Fruit fly (Drosophila melanogaster): Measurements from ENCODE around the gene mAChR-C.

mAChR-C gene

dm6 chrX:6863289-6863938, 30.9 kb upstream of the mAChR-C start, which contains the start of gene CG43736:
Gene CG43736, plus strand, starts transcription at chrX:6863888.
- no peak for TF ChIP-seq Myc (optimal IDR thresholded peaks at IDR 0.05)
- TF ChIP-seq Sin3A (optimal IDR thresholded peaks at IDR 0.05): no peak
- no peak for TF ChIP-seq ttk (optimal IDR thresholded peaks at IDR 0.05)
- TF ChIP-seq insv (optimal IDR thresholded peaks at IDR 0.05): no peak
- no peak for TF ChIP-seq psq (optimal IDR thresholded peaks at IDR 0.05)
- TF ChIP-seq h (optimal IDR thresholded peaks at IDR 0.05): no peak

dm6 chrX:6862521-6863288, 30.2 kb upstream of the mAChR-C start:
- no peak for TF ChIP-seq ttk (optimal IDR thresholded peaks at IDR 0.05)
- TF ChIP-seq psq (optimal IDR thresholded peaks at IDR 0.05): peak; percentile 52

- TF ChIP-seq Myc (optimal IDR thresholded peaks at IDR 0.05) (no peak), psq (optimal IDR thresholded peaks at IDR 0.05) (no peak), Sin3A (optimal IDR thresholded peaks at IDR 0.05) (no peak), ttk (optimal IDR thresholded peaks at IDR 0.05) (no peak), h (optimal IDR thresholded peaks at IDR 0.05) (no peak), insv (optimal IDR thresholded peaks at IDR 0.05) (no peak)
Observed at dm6 chrX:6861523-6862077, 29.1 kb upstream of the mAChR-C start.

dm6 chrX:6860413-6861089, 28.1 kb upstream of the mAChR-C start:
- TF ChIP-seq insv (optimal IDR thresholded peaks at IDR 0.05) (no peak), h (optimal IDR thresholded peaks at IDR 0.05) (no peak), psq (optimal IDR thresholded peaks at IDR 0.05) (no peak), Myc (optimal IDR thresholded peaks at IDR 0.05) (no peak), Sin3A (optimal IDR thresholded peaks at IDR 0.05) (no peak), ttk (optimal IDR thresholded peaks at IDR 0.05) (no peak)

dm6 chrX:6859756-6860412, 27.4 kb upstream of the mAChR-C start:
- TF ChIP-seq Sin3A (optimal IDR thresholded peaks at IDR 0.05): no peak
- no peak for TF ChIP-seq insv (optimal IDR thresholded peaks at IDR 0.05)
- no peak for TF ChIP-seq psq (optimal IDR thresholded peaks at IDR 0.05)
- no peak for TF ChIP-seq Myc (optimal IDR thresholded peaks at IDR 0.05)
- TF ChIP-seq h (optimal IDR thresholded peaks at IDR 0.05): no peak
- no peak for TF ChIP-seq ttk (optimal IDR thresholded peaks at IDR 0.05)

- TF ChIP-seq insv (optimal IDR thresholded peaks at IDR 0.05) (no peak), psq (optimal IDR thresholded peaks at IDR 0.05) (peak; percentile 69), Myc (optimal IDR thresholded peaks at IDR 0.05) (no peak), h (optimal IDR thresholded peaks at IDR 0.05) (no peak)
Observed at dm6 chrX:6859245-6859644, 26.8 kb upstream of the mAChR-C start.

dm6 chrX:6857693-6858092, 25.2 kb upstream of the mAChR-C start:
- TF ChIP-seq h (optimal IDR thresholded peaks at IDR 0.05) (no peak), Myc (optimal IDR thresholded peaks at IDR 0.05) (no peak), psq (optimal IDR thresholded peaks at IDR 0.05) (no peak), insv (optimal IDR thresholded peaks at IDR 0.05) (no peak), ttk (optimal IDR thresholded peaks at IDR 0.05) (no peak), Sin3A (optimal IDR thresholded peaks at IDR 0.05) (no peak)

dm6 chrX:6857269-6857668, 24.8 kb upstream of the mAChR-C start:
- TF ChIP-seq ttk (optimal IDR thresholded peaks at IDR 0.05) (no peak), h (optimal IDR thresholded peaks at IDR 0.05) (no peak)

- TF ChIP-seq h (optimal IDR thresholded peaks at IDR 0.05) (no peak), Sin3A (optimal IDR thresholded peaks at IDR 0.05) (no peak), psq (optimal IDR thresholded peaks at IDR 0.05) (peak; percentile 16)
Observed at dm6 chrX:6856332-6856995, 24.0 kb upstream of the mAChR-C start.

dm6 chrX:6855366-6856200, 23.1 kb upstream of the mAChR-C start:
- no peak for TF ChIP-seq insv (optimal IDR thresholded peaks at IDR 0.05)
- TF ChIP-seq Sin3A (optimal IDR thresholded peaks at IDR 0.05): no peak

dm6 chrX:6854563-6854962, 22.1 kb upstream of the mAChR-C start:
- no peak for TF ChIP-seq ttk (optimal IDR thresholded peaks at IDR 0.05)
- no peak for TF ChIP-seq Sin3A (optimal IDR thresholded peaks at IDR 0.05)
- no peak for TF ChIP-seq h (optimal IDR thresholded peaks at IDR 0.05)
- no peak for TF ChIP-seq Myc (optimal IDR thresholded peaks at IDR 0.05)
- no peak for TF ChIP-seq psq (optimal IDR thresholded peaks at IDR 0.05)
- TF ChIP-seq insv (optimal IDR thresholded peaks at IDR 0.05): no peak
